Fruit fly (Drosophila melanogaster) whole organism, embryonic: ENCODE data around the gene Polr3I.
A peak's percentile ranks its signal among the peaks of the same experiment; 100 is the strongest.

ENCODE experiments used
- ATbp ChIP-seq: fragments of 200-800 bp; sonication (Bioruptor generic); optimal IDR thresholded peaks from 2 replicates; lab custom pipeline; 2017; ENCODE audit warnings: missing biosample characterization, mild to moderate bottlenecking, missing genetic modification characterization, missing genetic modification reagents
- Abd-B ChIP-seq: fragments of 200-800 bp; sonication (Bioruptor generic); optimal IDR thresholded peaks from 2 replicates; lab custom pipeline; 2018; ENCODE audit warnings: missing biosample characterization, mild to moderate bottlenecking, missing genetic modification characterization, moderate library complexity
- Bdp1 ChIP-seq: fragments of 200-800 bp; sonication (Bioruptor generic); optimal IDR thresholded peaks from 3 replicates; lab custom pipeline; 2016; ENCODE audit warnings: missing biosample characterization, missing genetic modification characterization
- CG10209 ChIP-seq: fragments of 200-800 bp; sonication (Bioruptor generic); optimal IDR thresholded peaks from 3 replicates; lab custom pipeline; 2017; ENCODE audit warnings: missing biosample characterization, mild to moderate bottlenecking, missing genetic modification characterization, missing genetic modification reagents
- CG10267 ChIP-seq: fragments of 200-800 bp; sonication (Bioruptor generic); optimal IDR thresholded peaks from 2 replicates; lab custom pipeline; 2018; ENCODE audit warnings: missing biosample characterization, mild to moderate bottlenecking, missing genetic modification characterization, moderate library complexity
- CG11456 ChIP-seq: fragments of 200-800 bp; sonication (Bioruptor generic); IDR thresholded peaks from 3 replicates; pipeline ENCODE4 v1.3.6; 2022; ENCODE audit warnings: missing biosample characterization, missing genetic modification characterization
- CG12104 ChIP-seq: fragments of 200-800 bp; sonication (Bioruptor generic); optimal IDR thresholded peaks from 3 replicates; lab custom pipeline; 2016; ENCODE audit warnings: missing biosample characterization, missing genetic modification characterization
- CG12155 ChIP-seq: fragments of 200-800 bp; sonication (Bioruptor generic); optimal IDR thresholded peaks from 3 replicates; lab custom pipeline; 2016; ENCODE audit warnings: missing biosample characterization, missing genetic modification characterization
- CG12659 ChIP-seq: fragments of 200-800 bp; sonication (Bioruptor generic); optimal IDR thresholded peaks from 3 replicates; lab custom pipeline; 2017; ENCODE audit warnings: mild to moderate bottlenecking, missing biosample characterization, missing genetic modification reagents, missing genetic modification characterization
- CG12744 ChIP-seq: fragments of 200-800 bp; sonication (Bioruptor generic); optimal IDR thresholded peaks from 2 replicates; lab custom pipeline; 2016; ENCODE audit warnings: missing biosample characterization, missing genetic modification characterization
- CG16815 ChIP-seq: fragments of 200-800 bp; sonication (Bioruptor generic); optimal IDR thresholded peaks from 3 replicates; lab custom pipeline; 2017; ENCODE audit warnings: missing biosample characterization, mild to moderate bottlenecking, missing genetic modification characterization
- CG17568 ChIP-seq: fragments of 200-800 bp; sonication (Bioruptor generic); optimal IDR thresholded peaks from 2 replicates; lab custom pipeline; 2018; ENCODE audit warnings: missing biosample characterization, mild to moderate bottlenecking, missing genetic modification characterization, moderate library complexity
- CG17802 ChIP-seq: fragments of 200-800 bp; sonication (Bioruptor generic); optimal IDR thresholded peaks from 2 replicates; lab custom pipeline; 2018; ENCODE audit warnings: missing biosample characterization, mild to moderate bottlenecking, missing genetic modification characterization, moderate library complexity
- CG18619 ChIP-seq: fragments of 200-800 bp; sonication (Bioruptor generic); optimal IDR thresholded peaks from 3 replicates; lab custom pipeline; 2017; ENCODE audit warnings: missing biosample characterization, mild to moderate bottlenecking, missing genetic modification characterization
- CG2678 ChIP-seq: fragments of 200-800 bp; sonication (Bioruptor generic); optimal IDR thresholded peaks from 3 replicates; lab custom pipeline; 2019; ENCODE audit warnings: missing biosample characterization, mild to moderate bottlenecking, missing genetic modification characterization, moderate library complexity
- CG31388 ChIP-seq: fragments of 200-800 bp; sonication (Bioruptor generic); optimal IDR thresholded peaks from 2 replicates; lab custom pipeline; 2016; ENCODE audit warnings: missing biosample characterization, missing genetic modification characterization
- CG3847 ChIP-seq: fragments of 200-800 bp; sonication (Bioruptor generic); IDR thresholded peaks from 2 replicates; pipeline ENCODE4 v1.3.6; 2022; ENCODE audit warnings: missing biosample characterization, missing genetic modification characterization
- CG4854 ChIP-seq: fragments of 200-800 bp; sonication (Bioruptor generic); optimal IDR thresholded peaks from 2 replicates; lab custom pipeline; 2016; ENCODE audit warnings: missing biosample characterization, missing genetic modification characterization, inconsistent platforms
- CG6791 ChIP-seq: fragments of 200-800 bp; sonication (Bioruptor generic); IDR thresholded peaks from 3 replicates; pipeline ENCODE4 v1.3.6; 2022; ENCODE audit warnings: missing biosample characterization, missing genetic modification characterization; ENCODE audit not compliant: partially characterized antibody
- CG7372 ChIP-seq: fragments of 200-800 bp; sonication (Bioruptor generic); IDR thresholded peaks from 2 replicates; pipeline ENCODE4 v1.3.6; 2022; ENCODE audit warnings: missing biosample characterization, missing genetic modification characterization
- CG9876 ChIP-seq: fragments of 200-800 bp; sonication (Bioruptor generic); optimal IDR thresholded peaks from 2 replicates; lab custom pipeline; 2016; ENCODE audit warnings: missing biosample characterization, missing genetic modification characterization
- D19A ChIP-seq: fragments of 200-800 bp; optimal IDR thresholded peaks from 3 replicates; lab custom pipeline; 2019; ENCODE audit warnings: missing biosample characterization, mild to moderate bottlenecking, missing genetic modification characterization, moderate library complexity
- Drgx ChIP-seq: fragments of 200-800 bp; sonication (Bioruptor generic); IDR thresholded peaks from 2 replicates; pipeline ENCODE4 v1.3.6; 2022; ENCODE audit warnings: missing biosample characterization, missing genetic modification characterization
- Eip74EF ChIP-seq, 2 experiments: fragments of 200-800 bp in 1 of 2; fragments of >200 bp in 1 of 2; sonication (Bioruptor generic) in 1 of 2; optimal IDR thresholded peaks; 2 replicates each; lab custom pipeline; 2017 to 2019; ENCODE audit warnings: missing biosample characterization in 2 of 2, missing genetic modification characterization in 2 of 2, mild to moderate bottlenecking in 1 of 2, moderate library complexity in 1 of 2
- Lhr ChIP-seq: fragments of 200-800 bp; sonication (Bioruptor generic); optimal IDR thresholded peaks from 3 replicates; lab custom pipeline; 2017; ENCODE audit warnings: mild to moderate bottlenecking, missing biosample characterization, missing genetic modification reagents, missing genetic modification characterization
- Meics ChIP-seq: fragments of 200-800 bp; sonication (Bioruptor generic); optimal IDR thresholded peaks from 2 replicates; lab custom pipeline; 2017; ENCODE audit warnings: missing biosample characterization, mild to moderate bottlenecking, missing genetic modification characterization
- Nf-YC ChIP-seq: fragments of 200-800 bp; optimal IDR thresholded peaks from 3 replicates; lab custom pipeline; 2019; ENCODE audit warnings: missing biosample characterization, mild to moderate bottlenecking, missing genetic modification characterization, moderate library complexity
- Six4 ChIP-seq: fragments of 200-800 bp; sonication (Bioruptor generic); optimal IDR thresholded peaks from 2 replicates; lab custom pipeline; 2016; ENCODE audit warnings: missing biosample characterization, missing genetic modification characterization
- bsh ChIP-seq, 2 experiments: fragments of 200-800 bp; sonication (Bioruptor generic); optimal IDR thresholded peaks; 2 replicates each; lab custom pipeline; 2017 to 2018; ENCODE audit warnings: mild to moderate bottlenecking in 2 of 2, missing biosample characterization in 2 of 2, missing genetic modification characterization in 2 of 2, moderate library complexity in 1 of 2
- chinmo ChIP-seq: fragments of 200-800 bp; sonication (Bioruptor generic); IDR thresholded peaks from 4 replicates; pipeline ENCODE4 v1.3.6; 2022; ENCODE audit warnings: missing biosample characterization, missing genetic modification characterization; ENCODE audit not compliant: partially characterized antibody
- chm ChIP-seq: fragments of 200-800 bp; sonication (Bioruptor generic); IDR thresholded peaks from 2 replicates; pipeline ENCODE4 v1.3.6; 2022; ENCODE audit warnings: missing biosample characterization, missing genetic modification characterization
- corto ChIP-seq: fragments of 200-800 bp; sonication (Bioruptor generic); optimal IDR thresholded peaks from 2 replicates; lab custom pipeline; 2016; ENCODE audit warnings: missing biosample characterization, mild to moderate bottlenecking, missing genetic modification characterization, moderate library complexity
- cwo ChIP-seq: fragments of 200-800 bp; sonication (Bioruptor generic); optimal IDR thresholded peaks from 3 replicates; lab custom pipeline; 2017; ENCODE audit warnings: missing biosample characterization, missing genetic modification characterization, mild to moderate bottlenecking, moderate library complexity, missing genetic modification reagents
- dm ChIP-seq: fragments of 200-800 bp; sonication (Bioruptor generic); optimal IDR thresholded peaks from 3 replicates; lab custom pipeline; 2016; ENCODE audit warnings: missing biosample characterization, missing genetic modification characterization
- dmrt11E ChIP-seq: fragments of 200-800 bp; sonication (Bioruptor generic); optimal IDR thresholded peaks from 3 replicates; lab custom pipeline; 2018; ENCODE audit warnings: missing biosample characterization, mild to moderate bottlenecking, missing genetic modification characterization, moderate library complexity
- esg ChIP-seq: fragments of 200-800 bp; sonication (Bioruptor generic); conservative IDR thresholded peaks from 2 replicates; pipeline ENCODE4 v1.3.6; 2022; ENCODE audit warnings: missing biosample characterization, missing genetic modification characterization
- gro ChIP-seq: fragments of 200-800 bp; sonication (Bioruptor generic); optimal IDR thresholded peaks from 2 replicates; lab custom pipeline; 2016; ENCODE audit warnings: missing biosample characterization, missing genetic modification characterization
- hb ChIP-seq: fragments of 200-800 bp; sonication (Bioruptor generic); IDR thresholded peaks from 3 replicates; pipeline ENCODE4 v1.3.6; 2022; ENCODE audit warnings: missing biosample characterization, missing genetic modification characterization; ENCODE audit not compliant: partially characterized antibody
- hkb ChIP-seq, 2 experiments: fragments of 200-800 bp in 1 of 2; fragments of >200 bp in 1 of 2; sonication (Bioruptor generic) in 1 of 2; IDR thresholded peaks in 1 of 2; optimal IDR thresholded peaks in 1 of 2; 2 replicates each; pipeline versions ENCODE4 v1.3.6 to Lab custom; 2017 to 2022; ENCODE audit warnings: missing biosample characterization in 1 of 2, missing genetic modification characterization in 1 of 2
- kay ChIP-seq: fragments of 200-800 bp; sonication (Bioruptor generic); optimal IDR thresholded peaks from 2 replicates; lab custom pipeline; 2016; ENCODE audit warnings: missing biosample characterization, missing genetic modification characterization
- lab ChIP-seq: fragments of 200-800 bp; sonication (Bioruptor generic); optimal IDR thresholded peaks from 3 replicates; lab custom pipeline; 2017; ENCODE audit warnings: missing biosample characterization, missing genetic modification characterization, mild to moderate bottlenecking, moderate library complexity, missing genetic modification reagents
- onecut ChIP-seq: fragments of 200-800 bp; sonication (Bioruptor generic); IDR thresholded peaks from 2 replicates; pipeline ENCODE4 v1.3.6; 2022; ENCODE audit warnings: missing biosample characterization, missing genetic modification characterization
- pnt ChIP-seq: fragments of 200-800 bp; sonication (Bioruptor generic); optimal IDR thresholded peaks from 3 replicates; lab custom pipeline; 2016; ENCODE audit warnings: missing biosample characterization, missing genetic modification characterization
- psq ChIP-seq: fragments of 200-800 bp; sonication (Bioruptor generic); optimal IDR thresholded peaks from 2 replicates; lab custom pipeline; 2017; ENCODE audit warnings: missing biosample characterization, missing genetic modification characterization
- sisA ChIP-seq: fragments of 200-800 bp; sonication (Bioruptor generic); IDR thresholded peaks from 2 replicates; pipeline ENCODE4 v1.3.6; 2022; ENCODE audit warnings: missing biosample characterization, missing genetic modification characterization
- slou ChIP-seq: fragments of 200-800 bp; sonication (Bioruptor generic); optimal IDR thresholded peaks from 3 replicates; lab custom pipeline; 2016; ENCODE audit warnings: missing biosample characterization, missing genetic modification characterization
- stc ChIP-seq: fragments of 200-800 bp; sonication (Bioruptor generic); IDR thresholded peaks from 2 replicates; pipeline ENCODE4 v1.3.6; 2022; ENCODE audit warnings: missing biosample characterization, missing genetic modification characterization
- tx ChIP-seq: fragments of 200-800 bp; sonication (Bioruptor generic); optimal IDR thresholded peaks from 2 replicates; lab custom pipeline; 2016; ENCODE audit warnings: missing biosample characterization, missing genetic modification characterization
- wek ChIP-seq: fragments of 200-800 bp; sonication (Bioruptor generic); optimal IDR thresholded peaks from 3 replicates; lab custom pipeline; 2018; ENCODE audit warnings: missing biosample characterization, mild to moderate bottlenecking, missing genetic modification characterization, moderate library complexity
- z ChIP-seq: fragments of 200-800 bp; sonication (Bioruptor generic); IDR thresholded peaks from 3 replicates; pipeline ENCODE4 v1.3.6; 2022; ENCODE audit warnings: missing biosample characterization, missing genetic modification characterization

Polr3I gene

dm6 chrX:16839905-16840304, 44.5 kb upstream of the Polr3I start (continued):
- TF ChIP-seq CG12659 (GFP tag; lab: Kevin White, UChicago) (peak; percentile 11), lab (GFP tag; lab: Kevin White, UChicago) (no peak), hkb (optimal IDR thresholded peaks at IDR 0.05; lab: Kevin White, UChicago) (no peak), hkb (GFP tag; IDR thresholded peaks at IDR 0.05; lab: Robert Waterston, UW) (0 out of 2 replicates have a peak, but pooled peaks have one; percentile 12), esg (no peak), CG10267 (tag; lab: Kevin White, UChicago) (no peak), CG17802 (tag; lab: Kevin White, UChicago) (no peak), wek (no peak), CG2678 (tag; lab: Kevin White, UChicago) (no peak), Abd-B (GFP tag; lab: Kevin White, UChicago) (peak; percentile 56), CG16815 (GFP tag; lab: Kevin White, UChicago) (no peak), dm (no peak), kay (GFP tag; lab: Kevin White, UChicago) (no peak), chinmo (GFP tag; lab: Robert Waterston, UW) (no peak), corto (GFP tag; lab: Kevin White, UChicago) (no peak), CG18619 (GFP tag; lab: Kevin White, UChicago) (no peak), ATbp (GFP tag; lab: Kevin White, UChicago) (no peak), stc (no peak), CG9876 (GFP tag; lab: Kevin White, UChicago) (peak; percentile 14), Bdp1 (GFP tag; lab: Kevin White, UChicago) (no peak), hb (GFP tag; lab: Robert Waterston, UW) (no peak), pnt (GFP tag; lab: Kevin White, UChicago) (peak; percentile 0), Drgx (GFP tag; lab: Robert Waterston, UW) (no peak), bsh (GFP tag; optimal IDR thresholded peaks at IDR 0.05; lab: Kevin White, UChicago) (no peak), CG7372 (no peak), Meics (no peak), Nf-YC (tag; lab: Kevin White, UChicago) (no peak), CG3847 (GFP tag; lab: Robert Waterston, UW) (no peak), CG10209 (peak; percentile 19), CG11456 (GFP tag; lab: Robert Waterston, UW) (peak; percentile 76), psq (no peak), D19A (tag; lab: Kevin White, UChicago) (no peak), sisA (0 out of 2 replicates have a peak, but pooled peaks have one; percentile 9), onecut (no peak), CG12744 (GFP tag; lab: Kevin White, UChicago) (no peak), tx (GFP tag; lab: Kevin White, UChicago) (no peak), CG12155 (GFP tag; lab: Kevin White, UChicago) (no peak), CG6791 (GFP tag; lab: Robert Waterston, UW) (0 out of 3 replicates have a peak, but pooled peaks have one; percentile 46), dmrt11E (tag; lab: Kevin White, UChicago) (no peak), Six4 (no peak), Lhr (GFP tag; lab: Kevin White, UChicago) (peak; percentile 14), cwo (GFP tag; lab: Kevin White, UChicago) (no peak), CG31388 (GFP tag; lab: Kevin White, UChicago) (no peak), CG4854 (GFP tag; lab: Kevin White, UChicago) (no peak), z (GFP tag; lab: Robert Waterston, UW) (no peak), Eip74EF (GFP tag; optimal IDR thresholded peaks at IDR 0.05; lab: Kevin White, UChicago) (no peak), gro (GFP tag; lab: Kevin White, UChicago) (no peak), slou (no peak), CG17568 (no peak), chm (GFP tag; lab: Robert Waterston, UW) (no peak), CG12104 (GFP tag; lab: Kevin White, UChicago) (no peak)
